Worm (Caenorhabditis elegans) whole organism, late embryonic: ENCODE measurements around the gene Y45F3A.1.

ENCODE experiments used
- C38D4.7 ChIP-seq: fragments of 200-800 bp; sonication (Bioruptor generic); optimal IDR thresholded peaks from 2 replicates; lab custom pipeline; 2018; ENCODE audit warnings: mild to moderate bottlenecking, missing genetic modification characterization, moderate library complexity, missing compliant biosample characterization
- T23F11.4 ChIP-seq: fragments of 200-800 bp; sonication (Bioruptor generic); optimal IDR thresholded peaks from 2 replicates; lab custom pipeline; 2018; ENCODE audit warnings: mild to moderate bottlenecking, missing genetic modification characterization, missing compliant biosample characterization
- ahr-1 ChIP-seq: sonication (generic microtip); optimal IDR thresholded peaks from 2 replicates; lab custom pipeline; 2016; ENCODE audit warnings: missing genetic modification characterization, missing compliant biosample characterization
- ceh-2 ChIP-seq: sonication (generic microtip); optimal IDR thresholded peaks from 2 replicates; lab custom pipeline; 2016; ENCODE audit warnings: missing genotype, missing genetic modification characterization, missing compliant biosample characterization
- ceh-24 ChIP-seq: sonication (generic microtip); optimal IDR thresholded peaks from 2 replicates; lab custom pipeline; 2016; ENCODE audit warnings: mild to moderate bottlenecking, missing genetic modification characterization, missing compliant biosample characterization
- ceh-31 ChIP-seq: sonication (generic microtip); optimal IDR thresholded peaks from 2 replicates; lab custom pipeline; 2016; ENCODE audit warnings: missing genetic modification characterization, missing compliant biosample characterization
- ceh-34 ChIP-seq: sonication (generic microtip); optimal IDR thresholded peaks from 2 replicates; lab custom pipeline; 2016; ENCODE audit warnings: mild to moderate bottlenecking, missing genetic modification characterization, missing compliant biosample characterization
- ceh-45 ChIP-seq: fragments of 200-800 bp; sonication (Bioruptor generic); IDR thresholded peaks from 2 replicates; pipeline ENCODE4 v1.3.6; 2022; ENCODE audit warnings: missing genetic modification reagents, missing genetic modification characterization, missing compliant biosample characterization
- elt-2 ChIP-seq: sonication (generic microtip); optimal IDR thresholded peaks from 2 replicates; lab custom pipeline; 2016; ENCODE audit warnings: missing genetic modification reagents, missing genetic modification characterization, missing compliant biosample characterization
- eyg-1 ChIP-seq: sonication (generic microtip); optimal IDR thresholded peaks from 2 replicates; lab custom pipeline; 2016; ENCODE audit warnings: missing genotype, missing genetic modification characterization, missing compliant biosample characterization
- fkh-6 ChIP-seq: sonication (generic microtip); optimal IDR thresholded peaks from 2 replicates; lab custom pipeline; 2016; ENCODE audit warnings: missing genetic modification characterization, missing compliant biosample characterization
- hlh-15 ChIP-seq: sonication (generic microtip); optimal IDR thresholded peaks from 2 replicates; lab custom pipeline; 2016; ENCODE audit warnings: missing genetic modification characterization, missing compliant biosample characterization
- hlh-8 ChIP-seq: sonication (generic microtip); optimal IDR thresholded peaks from 2 replicates; lab custom pipeline; 2016; ENCODE audit warnings: missing genotype, missing genetic modification characterization, missing compliant biosample characterization
- lim-6 ChIP-seq: sonication (generic microtip); optimal IDR thresholded peaks from 2 replicates; lab custom pipeline; 2016; ENCODE audit warnings: missing genetic modification characterization, missing compliant biosample characterization
- lin-11 ChIP-seq: fragments of 200-800 bp; sonication (Bioruptor generic); optimal IDR thresholded peaks from 2 replicates; lab custom pipeline; 2018; ENCODE audit warnings: mild to moderate bottlenecking, missing genetic modification characterization, missing compliant biosample characterization
- madf-2 ChIP-seq: sonication (generic microtip); optimal IDR thresholded peaks from 2 replicates; lab custom pipeline; 2017; ENCODE audit warnings: missing genetic modification characterization, missing compliant biosample characterization
- nfya-1 ChIP-seq: sonication (generic microtip); optimal IDR thresholded peaks from 2 replicates; lab custom pipeline; 2017; ENCODE audit warnings: missing genetic modification characterization, mild to moderate bottlenecking, missing compliant biosample characterization, antibody characterized with exemption, moderate library complexity
- nhr-11 ChIP-seq: fragments of 150-350 bp; optimal IDR thresholded peaks from 2 replicates; lab custom pipeline; 2014; ENCODE audit warnings: missing biosample characterization, missing genetic modification characterization
- npax-4 ChIP-seq: sonication (generic microtip); optimal IDR thresholded peaks from 2 replicates; lab custom pipeline; 2016; ENCODE audit warnings: missing genetic modification characterization, missing compliant biosample characterization
- odd-2 ChIP-seq: sonication (generic microtip); optimal IDR thresholded peaks from 2 replicates; lab custom pipeline; 2017; ENCODE audit warnings: antibody characterized with exemption, mild to moderate bottlenecking, missing genetic modification characterization, missing compliant biosample characterization
- pat-9 ChIP-seq: fragments of 200-800 bp; sonication (Bioruptor generic); optimal IDR thresholded peaks from 2 replicates; lab custom pipeline; 2018; ENCODE audit warnings: mild to moderate bottlenecking, missing genetic modification characterization, moderate library complexity, missing compliant biosample characterization
- pha-2 ChIP-seq: sonication (generic microtip); optimal IDR thresholded peaks from 2 replicates; lab custom pipeline; 2017; ENCODE audit warnings: mild to moderate bottlenecking, missing genetic modification characterization, missing compliant biosample characterization
- pqm-1 ChIP-seq: sonication (generic microtip); optimal IDR thresholded peaks from 2 replicates; lab custom pipeline; 2016; ENCODE audit warnings: missing genetic modification characterization, missing compliant biosample characterization
- ref-2 ChIP-seq: sonication (generic microtip); optimal IDR thresholded peaks from 2 replicates; lab custom pipeline; 2016; ENCODE audit warnings: missing genetic modification characterization, missing compliant biosample characterization
- sdc-2 ChIP-seq: sonication (generic microtip); optimal IDR thresholded peaks from 2 replicates; lab custom pipeline; 2016; ENCODE audit warnings: missing genotype, missing genetic modification characterization, missing compliant biosample characterization
- sox-4 ChIP-seq: sonication (generic microtip); optimal IDR thresholded peaks from 2 replicates; lab custom pipeline; 2017; ENCODE audit warnings: mild to moderate bottlenecking, missing genetic modification characterization, inconsistent platforms, missing compliant biosample characterization
- syd-9 ChIP-seq: sonication (generic microtip); optimal IDR thresholded peaks from 2 replicates; lab custom pipeline; 2016; ENCODE audit warnings: mild to moderate bottlenecking, missing genetic modification characterization, moderate library complexity, missing compliant biosample characterization
- tbx-7 ChIP-seq: sonication (generic microtip); optimal IDR thresholded peaks from 2 replicates; lab custom pipeline; 2016; ENCODE audit warnings: missing genotype, missing genetic modification characterization, missing compliant biosample characterization
- zip-5 ChIP-seq: sonication (generic microtip); optimal IDR thresholded peaks from 2 replicates; lab custom pipeline; 2016; ENCODE audit warnings: missing genetic modification characterization, missing compliant biosample characterization
- ztf-16 ChIP-seq: sonication (generic microtip); optimal IDR thresholded peaks from 2 replicates; lab custom pipeline; 2017; ENCODE audit warnings: missing genetic modification characterization, missing compliant biosample characterization

Gene Y45F3A.1

ce11 chrIII:10569246-10569645, 7.5 kb upstream of the Y45F3A.1 start:
- TF ChIP-seq tbx-7 (tag; lab: Kevin White, UChicago) (no peak), nfya-1 (tag; lab: Kevin White, UChicago) (peak; percentile 75)

- TF ChIP-seq fkh-6 (tag; lab: Kevin White, UChicago) (no peak), elt-2 (tag; lab: Kevin White, UChicago) (peak; percentile 19), zip-5 (tag; lab: Kevin White, UChicago) (no peak)
- TF ChIP-seq, all 69 proteins: peak for 1
Measured at ce11 chrIII:10565926-10566325, 4.2 kb upstream of the Y45F3A.1 start, which contains the start of gene acdh-11. Gene acdh-11, plus strand, starts transcription at chrIII:10566258.

- TF ChIP-seq nhr-11 (tag; lab: Kevin White, UChicago) (no peak), pha-2 (tag; lab: Kevin White, UChicago) (no peak), hlh-8 (tag; lab: Kevin White, UChicago) (no peak)
Measured at ce11 chrIII:10562542-10562941, 827 bp upstream of the Y45F3A.1 start.

ce11 chrIII:10560296-10560695, 1.4 kb downstream of the Y45F3A.1 start, which contains the start of gene rab-30:
Gene rab-30, plus strand, starts transcription at chrIII:10560596.
- TF ChIP-seq T23F11.4 (no peak), odd-2 (tag; lab: Kevin White, UChicago) (no peak), ahr-1 (tag; lab: Kevin White, UChicago) (no peak), sdc-2 (no peak), pat-9 (tag; lab: Kevin White, UChicago) (no peak)
- TF ChIP-seq, all 69 proteins: peak for 0

- TF ChIP-seq hlh-15 (tag; lab: Kevin White, UChicago) (no peak), C38D4.7 (GFP tag; lab: Kevin White, UChicago) (no peak), nfya-1 (tag; lab: Kevin White, UChicago) (no peak), ceh-45 (GFP tag; lab: Robert Waterston, UW) (no peak), ceh-24 (tag; lab: Kevin White, UChicago) (no peak), madf-2 (tag; lab: Kevin White, UChicago) (no peak), pqm-1 (tag; lab: Kevin White, UChicago) (no peak), odd-2 (tag; lab: Kevin White, UChicago) (no peak), ceh-34 (no peak), npax-4 (tag; lab: Kevin White, UChicago) (no peak), sox-4 (tag; lab: Kevin White, UChicago) (no peak), lin-11 (tag; lab: Kevin White, UChicago) (no peak)
Measured at ce11 chrIII:10557910-10558309, 3.8 kb downstream of the Y45F3A.1 start, which contains the start of gene T21C12.4. Gene T21C12.4, minus strand, starts transcription at chrIII:10558010.

ce11 chrIII:10552929-10553328, 8.8 kb downstream of the Y45F3A.1 start, which contains the start of gene T21C12.8:
Gene T21C12.8, minus strand, starts transcription at chrIII:10553029.
- TF ChIP-seq syd-9 (tag; lab: Kevin White, UChicago), result no peak
- no peak for TF ChIP-seq ztf-16
- no peak for TF ChIP-seq madf-2 (tag; lab: Kevin White, UChicago)
- no peak for TF ChIP-seq pqm-1 (tag; lab: Kevin White, UChicago)
- no peak for TF ChIP-seq ceh-31 (tag; lab: Kevin White, UChicago)
- no peak for TF ChIP-seq ref-2 (tag; lab: Kevin White, UChicago)
- no peak for TF ChIP-seq ceh-2 (tag; lab: Kevin White, UChicago)
- no peak for TF ChIP-seq ceh-45 (GFP tag; lab: Robert Waterston, UW)

- TF ChIP-seq eyg-1 (tag; lab: Kevin White, UChicago) (no peak), ztf-16 (no peak), lim-6 (no peak)
Measured at ce11 chrIII:10538757-10539213, 22.9 kb downstream of the Y45F3A.1 start, which contains the start of gene nlp-68. Gene nlp-68, minus strand, starts transcription at chrIII:10539163.
